Fruit fly (Drosophila melanogaster) whole organism, wandering third instar larva: ENCODE measurements around the gene Mkrn1.

ENCODE experiments used
- Hr78 ChIP-seq: fragments of >200 bp; optimal IDR thresholded peaks from 2 replicates; lab custom pipeline; 2017; ENCODE audit warnings: missing biosample characterization, missing genetic modification characterization
- Rel ChIP-seq, 2 experiments: fragments of 200-800 bp; sonication (Bioruptor generic) in 1 of 2; optimal IDR thresholded peaks; 2 replicates in 1 of 2; 3 replicates in 1 of 2; lab custom pipeline; 2016 to 2019; ENCODE audit warnings: mild to moderate bottlenecking in 2 of 2, missing biosample characterization in 2 of 2, missing genetic modification characterization in 2 of 2, moderate library complexity in 1 of 2
- ey ChIP-seq: fragments of 200-800 bp; sonication (Bioruptor generic); optimal IDR thresholded peaks from 2 replicates; lab custom pipeline; 2016; ENCODE audit warnings: missing biosample characterization, missing genetic modification characterization
- fru ChIP-seq: fragments of 200-800 bp; sonication (Bioruptor generic); optimal IDR thresholded peaks from 3 replicates; lab custom pipeline; 2016; ENCODE audit warnings: missing biosample characterization, mild to moderate bottlenecking, missing genetic modification characterization
- tai ChIP-seq: sonication (Bioruptor generic); optimal IDR thresholded peaks from 2 replicates; lab custom pipeline; 2016; ENCODE audit warnings: missing biosample characterization, missing genetic modification characterization

- TF ChIP-seq ey (GFP tag; lab: Kevin White, UChicago) (no peak), fru (GFP tag; lab: Kevin White, UChicago) (peak; percentile 54), tai (no peak), Hr78 (GFP tag; lab: Kevin White, UChicago) (no peak), Rel (GFP tag; optimal IDR thresholded peaks at IDR 0.05; lab: Kevin White, UChicago) (no peak), Rel (tag; optimal IDR thresholded peaks at IDR 0.05; lab: Kevin White, UChicago) (no peak)
Observed at dm6 chr3L:21501928-21502327, 31.6 kb downstream of the Mkrn1 start.
